Worm (Caenorhabditis elegans) whole organism, L3 larva: ENCODE measurements around the gene F41E6.5.

ENCODE experiments used
- ama-1 ChIP-seq: fragments of 150-350 bp; optimal IDR thresholded peaks from 2 replicates; lab custom pipeline; 2018
- egl-27 ChIP-seq: sonication (generic microtip); optimal IDR thresholded peaks from 4 replicates; lab custom pipeline; 2017; ENCODE audit warnings: missing biosample characterization, missing genetic modification reagents, missing genetic modification characterization
- elt-3 ChIP-seq, 3 experiments: fragments of 150-350 bp in 1 of 3; sonication (generic microtip) in 2 of 3; optimal IDR thresholded peaks; 2 replicates in 2 of 3; 4 replicates in 1 of 3; lab custom pipeline; 2014 to 2017; ENCODE audit warnings: missing biosample characterization in 3 of 3, missing genetic modification characterization in 3 of 3
- fkh-10 ChIP-seq: sonication (generic microtip); optimal IDR thresholded peaks from 2 replicates; lab custom pipeline; 2017; ENCODE audit warnings: missing biosample characterization, missing genetic modification reagents, missing genetic modification characterization
- jun-1 ChIP-seq: fragments of 150-350 bp; optimal IDR thresholded peaks from 2 replicates; lab custom pipeline; 2014; ENCODE audit warnings: missing biosample characterization, missing genetic modification reagents, missing genetic modification characterization
- lin-39 ChIP-seq: fragments of 150-350 bp; optimal IDR thresholded peaks from 2 replicates; lab custom pipeline; 2018; ENCODE audit warnings: missing biosample characterization, missing genetic modification reagents, missing genetic modification characterization
- nhr-237 ChIP-seq: fragments of 150-350 bp; optimal IDR thresholded peaks from 2 replicates; lab custom pipeline; 2014; ENCODE audit warnings: missing biosample characterization, missing genetic modification characterization
- nhr-76 ChIP-seq: fragments of 150-350 bp; sonication (generic microtip); optimal IDR thresholded peaks from 5 replicates; lab custom pipeline; 2014; ENCODE audit warnings: missing biosample characterization, missing genetic modification characterization
- sea-2 ChIP-seq: fragments of 150-350 bp; sonication (generic microtip); optimal IDR thresholded peaks from 4 replicates; lab custom pipeline; 2014; ENCODE audit warnings: missing biosample characterization, missing genetic modification reagents, missing genetic modification characterization
- snpc-4 ChIP-seq: fragments of 150-350 bp; optimal IDR thresholded peaks from 2 replicates; lab custom pipeline; 2014; ENCODE audit warnings: missing biosample characterization, missing genetic modification characterization
- tbx-2 ChIP-seq: sonication (generic microtip); optimal IDR thresholded peaks from 2 replicates; lab custom pipeline; 2016; ENCODE audit warnings: mild to moderate bottlenecking, missing genetic modification characterization, missing compliant biosample characterization
- ztf-4 ChIP-seq: fragments of 150-350 bp; optimal IDR thresholded peaks from 2 replicates; lab custom pipeline; 2014; ENCODE audit warnings: missing biosample characterization, missing genetic modification characterization

DNA sequence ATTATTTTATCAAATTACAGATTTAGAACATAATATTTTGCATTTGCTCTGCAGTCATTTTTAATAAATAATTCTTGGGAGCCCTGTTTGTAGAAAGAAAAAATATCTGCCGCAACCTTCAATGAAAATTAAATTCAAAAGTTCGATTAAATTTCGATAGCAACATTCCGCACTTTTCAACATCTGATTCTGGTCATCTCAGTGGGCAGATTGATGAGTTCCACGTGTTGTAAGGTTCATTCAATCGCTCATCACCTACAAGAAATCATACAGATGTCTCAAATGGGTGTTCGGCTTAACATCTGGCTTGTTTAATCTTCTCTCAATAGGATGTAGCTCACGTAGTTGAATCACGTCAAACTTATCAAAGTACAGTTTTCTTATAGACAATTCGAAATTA lies 3.3 kb upstream of the F41E6.5 start:
- TF ChIP-seq nhr-237 (no peak), egl-27 (tag; lab: Kevin White, UChicago) (no peak), ztf-4 (tag; lab: Kevin White, UChicago) (no peak), jun-1 (tag; lab: Kevin White, UChicago) (no peak), sea-2 (GFP tag; lab: Kevin White, UChicago) (no peak), tbx-2 (no peak), snpc-4 (tag; lab: Kevin White, UChicago) (no peak), elt-3 (tag; optimal IDR thresholded peaks at IDR 0.05; lab: Kevin White, UChicago) (no peak), ama-1 (lab: Kevin White, UChicago) (no peak), nhr-76 (tag; lab: Kevin White, UChicago) (no peak), fkh-10 (no peak), lin-39 (tag; lab: Kevin White, UChicago) (no peak)
